Fruit fly (Drosophila melanogaster): ENCODE results near the gene P5CS.

The P5CS gene

dm6 chr3L:21954474-21955321 lies 17.1 kb upstream of the P5CS start, which contains the start of gene CG7458 (continued):
- TF ChIP-seq repo (GFP tag; optimal IDR thresholded peaks at IDR 0.05), result no peak
- peak; percentile 28 for TF ChIP-seq chn (GFP tag; optimal IDR thresholded peaks at IDR 0.05)
- TF ChIP-seq CG10321 (GFP tag; IDR thresholded peaks at IDR 0.05), result no peak
- TF ChIP-seq wdn (GFP tag; IDR thresholded peaks at IDR 0.05), result no peak
- TF ChIP-seq CG14441 (GFP tag; IDR thresholded peaks at IDR 0.05), result peak; percentile 46; the same call in 1 of the 2 replicates
- TF ChIP-seq gcm (GFP tag; optimal IDR thresholded peaks at IDR 0.05), result no peak
- peak; percentile 47 for TF ChIP-seq CG9609 (GFP tag; optimal IDR thresholded peaks at IDR 0.05)
- TF ChIP-seq CG13424 (tag; optimal IDR thresholded peaks at IDR 0.05), result peak; percentile 48
- peak; percentile 28 for TF ChIP-seq kah (GFP tag; optimal IDR thresholded peaks at IDR 0.05)
- TF ChIP-seq exex (tag; optimal IDR thresholded peaks at IDR 0.05), result peak; percentile 56
- TF ChIP-seq Nf-YC (tag; optimal IDR thresholded peaks at IDR 0.05), result peak; percentile 53
- TF ChIP-seq CG13296 (GFP tag; optimal IDR thresholded peaks at IDR 0.05), result no peak
- TF ChIP-seq Mad (GFP tag; optimal IDR thresholded peaks at IDR 0.05), result peak; percentile 15
- no peak for TF ChIP-seq psq (GFP tag; optimal IDR thresholded peaks at IDR 0.05)
- TF ChIP-seq Ravus (GFP tag; IDR thresholded peaks at IDR 0.05), result no peak
- TF ChIP-seq B-H2 (GFP tag; optimal IDR thresholded peaks at IDR 0.05), result no peak
- peak; percentile 11 for TF ChIP-seq CG30431 (GFP tag; optimal IDR thresholded peaks at IDR 0.05)
- peak; percentile 56; the same call in 1 of the 2 replicates for TF ChIP-seq vvl (GFP tag; IDR thresholded peaks at IDR 0.05)
- TF ChIP-seq CG10654 (GFP tag; optimal IDR thresholded peaks at IDR 0.05), result peak; percentile 25
- no peak for TF ChIP-seq gsb (GFP tag; IDR thresholded peaks at IDR 0.05)
- peak; percentile 12 for TF ChIP-seq Myb (GFP tag; optimal IDR thresholded peaks at IDR 0.05)
- peak; percentile 50 for TF ChIP-seq CG8944 (GFP tag; optimal IDR thresholded peaks at IDR 0.05)
- TF ChIP-seq CG12155 (GFP tag; optimal IDR thresholded peaks at IDR 0.05), result peak; percentile 29
- peak; percentile 71 for TF ChIP-seq CG18599 (GFP tag; optimal IDR thresholded peaks at IDR 0.05)
- TF ChIP-seq YL-1 (GFP tag; optimal IDR thresholded peaks at IDR 0.05), result no peak
- TF ChIP-seq D19B (GFP tag; optimal IDR thresholded peaks at IDR 0.05), result peak; percentile 92
- TF ChIP-seq nmo (GFP tag; optimal IDR thresholded peaks at IDR 0.05), result peak; percentile 77
- TF ChIP-seq fd96Cb (tag; optimal IDR thresholded peaks at IDR 0.05), result peak; percentile 57
- peak; percentile 75 for TF ChIP-seq CG2120 (GFP tag; optimal IDR thresholded peaks at IDR 0.05)
- TF ChIP-seq CG16815 (GFP tag; optimal IDR thresholded peaks at IDR 0.05), result peak; percentile 45
- no peak for TF ChIP-seq sr (GFP tag; IDR thresholded peaks at IDR 0.05)
- TF ChIP-seq CG11504 (tag; optimal IDR thresholded peaks at IDR 0.05), result peak; percentile 73
- TF ChIP-seq wor (GFP tag; IDR thresholded peaks at IDR 0.05), result peak; percentile 12; the same call in 1 of the 2 replicates
- peak; percentile 58 for TF ChIP-seq bab2 (GFP tag; optimal IDR thresholded peaks at IDR 0.05)
- no peak for TF ChIP-seq HmgD (GFP tag; optimal IDR thresholded peaks at IDR 0.05)
- no peak for TF ChIP-seq CG2202 (tag; optimal IDR thresholded peaks at IDR 0.05)
- TF ChIP-seq CG11723 (GFP tag; optimal IDR thresholded peaks at IDR 0.05), result peak; percentile 18
- peak; percentile 31 to 49 for TF ChIP-seq chif (GFP tag; optimal IDR thresholded peaks at IDR 0.05)
- no peak for TF ChIP-seq CG2129 (GFP tag; IDR thresholded peaks at IDR 0.05; ENCODE audit: partially characterized antibody)
- TF ChIP-seq CG34422 (GFP tag; IDR thresholded peaks at IDR 0.05), result peak; percentile 32; the same call in 1 of the 3 replicates
- no peak for TF ChIP-seq NC2β (GFP tag; optimal IDR thresholded peaks at IDR 0.05)
- TF ChIP-seq CG8290 (GFP tag; optimal IDR thresholded peaks at IDR 0.05), result no peak
- peak in 1 of 2 experiments; percentile 28 for TF ChIP-seq CG8290 (tag; optimal IDR thresholded peaks at IDR 0.05)
- no peak for TF ChIP-seq z (GFP tag; IDR thresholded peaks at IDR 0.05)
- TF ChIP-seq Atf3 (GFP tag; optimal IDR thresholded peaks at IDR 0.05), result peak; percentile 32
- no peak for TF ChIP-seq dan (GFP tag; IDR thresholded peaks at IDR 0.05)
- peak; percentile 34 for TF ChIP-seq al (GFP tag; IDR thresholded peaks at IDR 0.05)
- TF ChIP-seq CG3995 (GFP tag; optimal IDR thresholded peaks at IDR 0.05), result no peak
- no peak for TF ChIP-seq cg (GFP tag; optimal IDR thresholded peaks at IDR 0.05)
- no peak for TF ChIP-seq CG3838 (GFP tag; optimal IDR thresholded peaks at IDR 0.05)

Data from whole organism, embryonic.